Fruit fly (Drosophila melanogaster) whole organism, embryonic: ENCODE measurements around the gene M6.

ENCODE experiments used
- Atf3 ChIP-seq: fragments of 200-800 bp; sonication (Bioruptor generic); optimal IDR thresholded peaks from 3 replicates; lab custom pipeline; 2016; ENCODE audit warnings: missing biosample characterization, missing genetic modification characterization
- Awh ChIP-seq: fragments of 200-800 bp; sonication (Bioruptor generic); IDR thresholded peaks from 2 replicates; pipeline ENCODE4, ENCODE4 v1.3.6; 2022; ENCODE audit warnings: missing biosample characterization, missing genetic modification characterization
- Bgb ChIP-seq: fragments of 200-800 bp; sonication (Bioruptor generic); IDR thresholded peaks from 2 replicates; pipeline ENCODE4 v1.3.6; 2022; ENCODE audit warnings: missing biosample characterization, missing genetic modification characterization; ENCODE audit not compliant: partially characterized antibody
- Blimp-1 ChIP-seq: fragments of 200-800 bp; sonication (Bioruptor generic); optimal IDR thresholded peaks from 3 replicates; lab custom pipeline; 2018; ENCODE audit warnings: missing biosample characterization, missing genetic modification characterization, mild to moderate bottlenecking, moderate library complexity, missing genetic modification reagents
- CG10366 ChIP-seq: fragments of 200-800 bp; sonication (Bioruptor generic); IDR thresholded peaks from 2 replicates; pipeline ENCODE4 v1.3.6; 2022; ENCODE audit warnings: missing biosample characterization, missing genetic modification characterization
- CG1233 ChIP-seq: fragments of 200-800 bp; sonication (Bioruptor generic); optimal IDR thresholded peaks from 4 replicates; lab custom pipeline; 2018; ENCODE audit warnings: missing biosample characterization, mild to moderate bottlenecking, missing genetic modification characterization
- CG13894 ChIP-seq: fragments of 200-800 bp; sonication (Bioruptor generic); optimal IDR thresholded peaks from 3 replicates; lab custom pipeline; 2018; ENCODE audit warnings: missing biosample characterization, mild to moderate bottlenecking, missing genetic modification characterization, moderate library complexity
- CG17186 ChIP-seq: fragments of 200-800 bp; sonication (Bioruptor generic); optimal IDR thresholded peaks from 3 replicates; lab custom pipeline; 2017; ENCODE audit warnings: missing biosample characterization, missing genetic modification reagents, missing genetic modification characterization
- CG17361 ChIP-seq: fragments of 200-800 bp; sonication (Bioruptor generic); IDR thresholded peaks from 3 replicates; pipeline ENCODE4 v1.3.6; 2022; ENCODE audit warnings: missing biosample characterization, missing genetic modification characterization
- CG2889 ChIP-seq: fragments of 200-800 bp; sonication (Bioruptor generic); IDR thresholded peaks from 3 replicates; pipeline ENCODE4 v1.3.6; 2022; ENCODE audit warnings: missing biosample characterization, missing genetic modification characterization
- CG34376 ChIP-seq: fragments of 200-800 bp; sonication (Bioruptor generic); optimal IDR thresholded peaks from 2 replicates; lab custom pipeline; 2018; ENCODE audit warnings: missing biosample characterization, mild to moderate bottlenecking, missing genetic modification characterization
- CG3995 ChIP-seq: fragments of 200-800 bp; sonication (Bioruptor generic); optimal IDR thresholded peaks from 3 replicates; lab custom pipeline; 2016; ENCODE audit warnings: missing biosample characterization, missing genetic modification characterization
- CG5180 ChIP-seq: fragments of 200-800 bp; sonication (Bioruptor generic); optimal IDR thresholded peaks from 3 replicates; lab custom pipeline; 2017; ENCODE audit warnings: missing biosample characterization, missing genetic modification characterization, mild to moderate bottlenecking, moderate library complexity, missing genetic modification reagents
- CG6254 ChIP-seq: fragments of 200-800 bp; sonication (Bioruptor generic); optimal IDR thresholded peaks from 3 replicates; lab custom pipeline; 2017; ENCODE audit warnings: mild to moderate bottlenecking, missing biosample characterization, missing genetic modification reagents, missing genetic modification characterization
- CG8089 ChIP-seq: fragments of 200-800 bp; sonication (Bioruptor generic); optimal IDR thresholded peaks from 3 replicates; lab custom pipeline; 2016; ENCODE audit warnings: missing biosample characterization, missing genetic modification characterization
- CG8388 ChIP-seq: fragments of 200-800 bp; sonication (Bioruptor generic); optimal IDR thresholded peaks from 2 replicates; lab custom pipeline; 2019; ENCODE audit warnings: missing biosample characterization, mild to moderate bottlenecking, missing genetic modification characterization, moderate library complexity
- CG8944 ChIP-seq: fragments of 200-800 bp; sonication (Bioruptor generic); optimal IDR thresholded peaks from 3 replicates; lab custom pipeline; 2016; ENCODE audit warnings: missing biosample characterization, missing genetic modification characterization
- CG9817 ChIP-seq: fragments of 200-800 bp; sonication (Bioruptor generic); optimal IDR thresholded peaks from 2 replicates; lab custom pipeline; 2018; ENCODE audit warnings: missing biosample characterization, mild to moderate bottlenecking, missing genetic modification characterization, moderate library complexity
- Camta ChIP-seq: fragments of 200-800 bp; sonication (Bioruptor generic); optimal IDR thresholded peaks from 2 replicates; lab custom pipeline; 2016; ENCODE audit warnings: missing biosample characterization, missing genetic modification characterization
- CkIIα-i1 ChIP-seq: fragments of 200-800 bp; sonication (Bioruptor generic); IDR thresholded peaks from 2 replicates; pipeline ENCODE4 v1.3.6; 2022; ENCODE audit warnings: missing biosample characterization, missing genetic modification characterization
- CoRest ChIP-seq: fragments of 200-800 bp; sonication (Bioruptor generic); optimal IDR thresholded peaks from 3 replicates; lab custom pipeline; 2018; ENCODE audit warnings: missing biosample characterization, mild to moderate bottlenecking, missing genetic modification characterization, moderate library complexity
- D19B ChIP-seq: fragments of 200-800 bp; sonication (Bioruptor generic); optimal IDR thresholded peaks from 2 replicates; lab custom pipeline; 2017; ENCODE audit warnings: missing biosample characterization, mild to moderate bottlenecking, missing genetic modification characterization
- Doc3 ChIP-seq: fragments of 200-800 bp; sonication (Bioruptor generic); IDR thresholded peaks from 3 replicates; pipeline ENCODE4 v1.3.6; 2022; ENCODE audit warnings: missing biosample characterization, missing genetic modification characterization; ENCODE audit not compliant: partially characterized antibody
- Dp ChIP-seq: fragments of 200-800 bp; sonication (Bioruptor generic); optimal IDR thresholded peaks from 2 replicates; lab custom pipeline; 2018; ENCODE audit warnings: missing biosample characterization, mild to moderate bottlenecking, missing genetic modification characterization, moderate library complexity
- Dref ChIP-seq: fragments of 200-800 bp; sonication (Bioruptor generic); IDR thresholded peaks from 2 replicates; pipeline ENCODE4 v1.3.6; 2022; ENCODE audit warnings: missing biosample characterization, missing genetic modification characterization
- Ets65A ChIP-seq: fragments of 200-800 bp; sonication (Bioruptor generic); peaks from one replicate; lab custom pipeline; 2016; ENCODE audit warnings: missing biosample characterization, missing genetic modification characterization
- Lpt ChIP-seq: fragments of >200 bp; optimal IDR thresholded peaks from 2 replicates; lab custom pipeline; 2018; ENCODE audit warnings: missing biosample characterization, missing genetic modification characterization
- Meics ChIP-seq: fragments of 200-800 bp; sonication (Bioruptor generic); optimal IDR thresholded peaks from 2 replicates; lab custom pipeline; 2017; ENCODE audit warnings: missing biosample characterization, mild to moderate bottlenecking, missing genetic modification characterization
- NC2α ChIP-seq: fragments of 200-800 bp; sonication (Bioruptor generic); optimal IDR thresholded peaks from 2 replicates; lab custom pipeline; 2016; ENCODE audit warnings: missing biosample characterization, missing genetic modification characterization
- Oli ChIP-seq: fragments of 200-800 bp; sonication (Bioruptor generic); optimal IDR thresholded peaks from 2 replicates; lab custom pipeline; 2018; ENCODE audit warnings: missing biosample characterization, mild to moderate bottlenecking, missing genetic modification characterization, moderate library complexity
- Rx ChIP-seq: fragments of 200-800 bp; sonication (Bioruptor generic); IDR thresholded peaks from 2 replicates; pipeline ENCODE4 v1.3.6; 2022; ENCODE audit warnings: missing biosample characterization, missing genetic modification characterization
- Side ChIP-seq: fragments of 200-800 bp; sonication (Bioruptor generic); optimal IDR thresholded peaks from 2 replicates; lab custom pipeline; 2016; ENCODE audit warnings: missing biosample characterization, missing genetic modification characterization
- YL-1 ChIP-seq: fragments of 200-800 bp; sonication (Bioruptor generic); optimal IDR thresholded peaks from 3 replicates; lab custom pipeline; 2017; ENCODE audit warnings: missing biosample characterization, mild to moderate bottlenecking, missing genetic modification characterization
- ac ChIP-seq: fragments of 200-800 bp; sonication (Bioruptor generic); optimal IDR thresholded peaks from 3 replicates; lab custom pipeline; 2017; ENCODE audit warnings: missing biosample characterization, mild to moderate bottlenecking, missing genetic modification characterization
- bsh ChIP-seq, 2 experiments: fragments of 200-800 bp; sonication (Bioruptor generic); optimal IDR thresholded peaks; 2 replicates each; lab custom pipeline; 2017 to 2018; ENCODE audit warnings: mild to moderate bottlenecking in 2 of 2, missing biosample characterization in 2 of 2, missing genetic modification characterization in 2 of 2, moderate library complexity in 1 of 2
- dan ChIP-seq: fragments of 200-800 bp; sonication (Bioruptor generic); IDR thresholded peaks from 2 replicates; pipeline ENCODE4 v1.3.6; 2022; ENCODE audit warnings: missing biosample characterization, missing genetic modification characterization
- eve ChIP-seq, 2 experiments: fragments of >200 bp; optimal IDR thresholded peaks; 2 replicates each; lab custom pipeline; 2017; ENCODE audit warnings: missing biosample characterization in 2 of 2, missing genetic modification characterization in 2 of 2
- gcm2 ChIP-seq: fragments of 200-800 bp; sonication (Bioruptor generic); optimal IDR thresholded peaks from 2 replicates; lab custom pipeline; 2016; ENCODE audit warnings: missing biosample characterization, missing genetic modification characterization
- gem ChIP-seq: fragments of 200-800 bp; sonication (Bioruptor generic); optimal IDR thresholded peaks from 2 replicates; lab custom pipeline; 2019; ENCODE audit warnings: missing biosample characterization, mild to moderate bottlenecking, missing genetic modification characterization, moderate library complexity
- gro ChIP-seq: fragments of 200-800 bp; sonication (Bioruptor generic); optimal IDR thresholded peaks from 2 replicates; lab custom pipeline; 2016; ENCODE audit warnings: missing biosample characterization, missing genetic modification characterization
- knrl ChIP-seq: fragments of 200-800 bp; sonication (Bioruptor generic); IDR thresholded peaks from 3 replicates; pipeline ENCODE4 v1.3.6; 2022; ENCODE audit warnings: missing biosample characterization, missing genetic modification characterization; ENCODE audit not compliant: partially characterized antibody
- mld ChIP-seq: fragments of 200-800 bp; sonication (Bioruptor generic); IDR thresholded peaks from 3 replicates; pipeline ENCODE4 v1.3.6; 2022; ENCODE audit warnings: missing biosample characterization, missing genetic modification characterization; ENCODE audit not compliant: partially characterized antibody
- pfk ChIP-seq: fragments of 200-800 bp; sonication (Bioruptor generic); optimal IDR thresholded peaks from 2 replicates; lab custom pipeline; 2018; ENCODE audit warnings: missing biosample characterization, mild to moderate bottlenecking, missing genetic modification characterization, moderate library complexity
- pita ChIP-seq: fragments of 200-800 bp; sonication (Bioruptor generic); optimal IDR thresholded peaks from 2 replicates; lab custom pipeline; 2017; ENCODE audit warnings: missing biosample characterization, mild to moderate bottlenecking, missing genetic modification characterization
- pzg ChIP-seq: fragments of 200-800 bp; sonication (Bioruptor generic); optimal IDR thresholded peaks from 3 replicates; lab custom pipeline; 2018; ENCODE audit warnings: missing biosample characterization, mild to moderate bottlenecking, missing genetic modification characterization, moderate library complexity
- sisA ChIP-seq: fragments of 200-800 bp; sonication (Bioruptor generic); IDR thresholded peaks from 2 replicates; pipeline ENCODE4 v1.3.6; 2022; ENCODE audit warnings: missing biosample characterization, missing genetic modification characterization
- sqz ChIP-seq: fragments of 200-800 bp; sonication (Bioruptor generic); optimal IDR thresholded peaks from 3 replicates; lab custom pipeline; 2018; ENCODE audit warnings: missing biosample characterization, mild to moderate bottlenecking, missing genetic modification characterization
- tna ChIP-seq: fragments of 200-800 bp; sonication (Bioruptor generic); IDR thresholded peaks from 2 replicates; pipeline ENCODE4 v1.3.6; 2022; ENCODE audit warnings: missing biosample characterization, missing genetic modification characterization; ENCODE audit not compliant: partially characterized antibody
- tup ChIP-seq: fragments of 200-800 bp; sonication (Bioruptor generic); optimal IDR thresholded peaks from 2 replicates; lab custom pipeline; 2016; ENCODE audit warnings: missing biosample characterization, mild to moderate bottlenecking, missing genetic modification characterization, moderate library complexity
- vnd ChIP-seq: fragments of 200-800 bp; sonication (Bioruptor generic); IDR thresholded peaks from 3 replicates; pipeline ENCODE4 v1.3.6; 2022; ENCODE audit warnings: missing biosample characterization, missing genetic modification characterization; ENCODE audit not compliant: partially characterized antibody
- zen2 ChIP-seq: fragments of 200-800 bp; sonication (Bioruptor generic); IDR thresholded peaks from 3 replicates; pipeline ENCODE4 v1.3.6; 2022; ENCODE audit warnings: missing biosample characterization, missing genetic modification characterization; ENCODE audit not compliant: partially characterized antibody

The M6 gene

DNA sequence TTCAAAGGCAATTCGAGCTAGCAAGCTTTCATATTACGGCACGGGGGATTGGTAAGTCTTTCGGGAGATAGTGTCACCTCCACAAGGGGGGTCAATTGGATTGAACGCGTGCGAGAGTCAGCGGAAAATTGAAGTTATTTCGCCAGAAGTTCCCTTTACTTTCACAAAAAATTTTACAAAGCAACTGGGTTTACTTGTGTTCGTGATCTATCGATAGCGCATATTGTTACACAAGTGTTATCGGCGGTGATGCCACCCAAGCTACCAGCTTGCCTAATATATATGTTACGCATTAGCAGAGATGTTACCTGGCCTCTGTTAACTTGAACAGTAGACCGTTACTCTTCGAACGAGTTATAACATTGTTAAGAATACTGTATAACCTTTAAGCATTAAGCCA lies 47.1 kb downstream of the M6 start, which contains the start of gene Wnk (continued):
- TF ChIP-seq CG17361 (GFP tag; lab: Robert Waterston, UW) = no peak
- no peak for TF ChIP-seq CG8089
- TF ChIP-seq gcm2 (GFP tag; lab: Kevin White, UChicago) = no peak
- no peak for TF ChIP-seq dan (GFP tag; lab: Robert Waterston, UW)
- TF ChIP-seq tup = no peak
- no peak for TF ChIP-seq eve (GFP tag; optimal IDR thresholded peaks at IDR 0.05; lab: Kevin White, UChicago)
- TF ChIP-seq Dref (GFP tag; lab: Robert Waterston, UW) = peak; percentile 86
- no peak for TF ChIP-seq Blimp-1 (GFP tag; lab: Kevin White, UChicago)
- TF ChIP-seq CG1233 (GFP tag; lab: Kevin White, UChicago) = no peak
- TF ChIP-seq pzg = peak; percentile 83
- TF ChIP-seq CkIIα-i1 = no peak
- TF ChIP-seq vnd (GFP tag; lab: Robert Waterston, UW) = peak; percentile 57
- 0 out of 3 replicates have a peak, but pooled peaks have one; percentile 62 for TF ChIP-seq mld (GFP tag; lab: Robert Waterston, UW)
- TF ChIP-seq D19B (GFP tag; lab: Kevin White, UChicago) = no peak
- TF ChIP-seq ac (GFP tag; lab: Kevin White, UChicago) = no peak
- TF ChIP-seq knrl (GFP tag; lab: Robert Waterston, UW) = peak; percentile 71
- TF ChIP-seq sqz (GFP tag; lab: Kevin White, UChicago) = no peak
- TF ChIP-seq CG8944 (GFP tag; lab: Kevin White, UChicago) = no peak
- no peak for TF ChIP-seq CoRest (tag; lab: Kevin White, UChicago)
- TF ChIP-seq bsh (GFP tag; optimal IDR thresholded peaks at IDR 0.05; lab: Kevin White, UChicago) = no peak
- no peak for TF ChIP-seq Lpt
- no peak for TF ChIP-seq Awh (GFP tag; lab: Robert Waterston, UW)
- TF ChIP-seq Meics = no peak
- TF ChIP-seq Camta (GFP tag; lab: Kevin White, UChicago) = no peak
- peak; percentile 81 for TF ChIP-seq tna (GFP tag; lab: Robert Waterston, UW)
- TF ChIP-seq CG17186 (GFP tag; lab: Kevin White, UChicago) = peak; percentile 35
- TF ChIP-seq Atf3 (GFP tag; lab: Kevin White, UChicago) = no peak
- peak; percentile 78 for TF ChIP-seq CG3995 (GFP tag; lab: Kevin White, UChicago)
- TF ChIP-seq pita (GFP tag; lab: Kevin White, UChicago) = no peak
- TF ChIP-seq CG5180 (GFP tag; lab: Kevin White, UChicago) = no peak
- TF ChIP-seq CG6254 = no peak
- TF ChIP-seq zen2 (GFP tag; lab: Robert Waterston, UW) = peak; percentile 68
- no peak for TF ChIP-seq gem (tag; lab: Kevin White, UChicago)
- no peak for TF ChIP-seq Rx (GFP tag; lab: Robert Waterston, UW)
- peak; percentile 86 for TF ChIP-seq Bgb (GFP tag; lab: Robert Waterston, UW)
- no peak for TF ChIP-seq Side
- no peak for TF ChIP-seq CG10366 (GFP tag; lab: Robert Waterston, UW)
- TF ChIP-seq CG13894 (tag; lab: Kevin White, UChicago) = no peak
- no peak for TF ChIP-seq CG8388 (GFP tag; lab: Kevin White, UChicago)
- TF ChIP-seq Doc3 (GFP tag; lab: Robert Waterston, UW) = peak; percentile 62; the same call in 2 of the 3 replicates
- no peak for TF ChIP-seq CG9817 (tag; lab: Kevin White, UChicago)
- no peak for TF ChIP-seq gro (GFP tag; lab: Kevin White, UChicago)
- TF ChIP-seq Ets65A (GFP tag; lab: Kevin White, UChicago) = no peak
- no peak for TF ChIP-seq sisA (GFP tag; lab: Robert Waterston, UW)
- TF ChIP-seq Dp = peak; percentile 35
- no peak for TF ChIP-seq CG2889 (GFP tag; lab: Robert Waterston, UW)
- TF ChIP-seq Oli = no peak
- TF ChIP-seq YL-1 = peak; percentile 81
- TF ChIP-seq CG34376 = no peak
- no peak for TF ChIP-seq NC2α
- no peak for TF ChIP-seq pfk
